Worm (Caenorhabditis elegans): ENCODE data around the gene fil-2.

fil-2 gene

ce11 chrV:6238347-6238746, 40.5 kb upstream of the fil-2 start:
- TF ChIP-seq F55B11.4 (tag; optimal IDR thresholded peaks at IDR 0.05; ENCODE audit: borderline replicate concordance, insufficient read depth) (no peak), ztf-26 (tag; optimal IDR thresholded peaks at IDR 0.05) (peak; percentile 60), chd-7 (tag; optimal IDR thresholded peaks at IDR 0.05) (peak; percentile 15), lin-40 (tag; optimal IDR thresholded peaks at IDR 0.05) (peak; percentile 55), somi-1 (GFP tag; optimal IDR thresholded peaks at IDR 0.05) (peak; percentile 88), lir-1 (GFP tag; conservative IDR thresholded peaks at IDR 0.05) (no peak), C06A6.2 (GFP tag; conservative IDR thresholded peaks at IDR 0.05) (peak; percentile 74), hmg-20 (GFP tag; IDR thresholded peaks at IDR 0.05) (no peak), die-1 (tag; optimal IDR thresholded peaks at IDR 0.05) (peak; percentile 23), ztf-18 (tag; optimal IDR thresholded peaks at IDR 0.05) (no peak), mxl-1 (tag; optimal IDR thresholded peaks at IDR 0.05) (no peak), Y53F4B.3 (GFP tag; IDR thresholded peaks at IDR 0.05) (no peak), D2030.7 (GFP tag; IDR thresholded peaks at IDR 0.05) (no peak), K11D2.4 (GFP tag; IDR thresholded peaks at IDR 0.05) (peak; percentile 75; the same call in 1 of the 2 replicates), lin-26 (GFP tag; IDR thresholded peaks at IDR 0.05) (peak; percentile 69; the same call in 1 of the 2 replicates)

ce11 chrV:6239855-6240254, 39.0 kb upstream of the fil-2 start:
- TF ChIP-seq Y53G8AR.9 (GFP tag; conservative IDR thresholded peaks at IDR 0.05) (no peak), mxl-1 (tag; optimal IDR thresholded peaks at IDR 0.05) (no peak), pbrm-1 (GFP tag; IDR thresholded peaks at IDR 0.05) (no peak), him-1 (tag; optimal IDR thresholded peaks at IDR 0.05) (no peak), C06A6.2 (GFP tag; conservative IDR thresholded peaks at IDR 0.05) (0 out of 2 replicates have a peak, but pooled peaks have one; percentile 10), B0261.1 (tag; optimal IDR thresholded peaks at IDR 0.05) (no peak), lin-40 (tag; optimal IDR thresholded peaks at IDR 0.05) (peak; percentile 62), sptf-2 (GFP tag; optimal IDR thresholded peaks at IDR 0.05) (no peak), ztf-26 (tag; optimal IDR thresholded peaks at IDR 0.05) (peak; percentile 26), F49E8.2 (tag; optimal IDR thresholded peaks at IDR 0.05; ENCODE audit: insufficient read depth) (no peak), lsl-1 (GFP tag; optimal IDR thresholded peaks at IDR 0.05) (no peak), athp-1 (tag; optimal IDR thresholded peaks at IDR 0.05) (no peak), nhr-80 (tag; optimal IDR thresholded peaks at IDR 0.05) (peak; percentile 55)

ce11 chrV:6240735-6241134, 38.1 kb upstream of the fil-2 start:
- TF ChIP-seq B0336.3 (GFP tag; IDR thresholded peaks at IDR 0.05) (0 out of 2 replicates have a peak, but pooled peaks have one; percentile 27), ceh-27 (GFP tag; optimal IDR thresholded peaks at IDR 0.05) (peak; percentile 20), tbp1 (GFP tag; optimal IDR thresholded peaks at IDR 0.05) (peak; percentile 25), ztf-26 (tag; optimal IDR thresholded peaks at IDR 0.05) (peak; percentile 38), egl-44 (GFP tag; IDR thresholded peaks at IDR 0.05) (no peak), mcd-1 (GFP tag; IDR thresholded peaks at IDR 0.05) (peak; percentile 37; the same call in 1 of the 2 replicates), snpc-1.3 (tag; optimal IDR thresholded peaks at IDR 0.05; ENCODE audit: insufficient read depth) (no peak), lin-40 (tag; optimal IDR thresholded peaks at IDR 0.05) (peak; percentile 48), B0019.2 (GFP tag; conservative IDR thresholded peaks at IDR 0.05) (no peak), somi-1 (GFP tag; optimal IDR thresholded peaks at IDR 0.05) (peak; percentile 40), fkh-3 (tag; optimal IDR thresholded peaks at IDR 0.05) (no peak), ztf-6 (GFP tag; IDR thresholded peaks at IDR 0.05) (no peak), rpc-1 (optimal IDR thresholded peaks at IDR 0.05) (no peak), rpc-1 (tag; optimal IDR thresholded peaks at IDR 0.05) (no peak), madf-10 (tag; optimal IDR thresholded peaks at IDR 0.05) (peak; percentile 21), atf-7 (tag; optimal IDR thresholded peaks at IDR 0.05) (peak; percentile 29), nhr-80 (tag; optimal IDR thresholded peaks at IDR 0.05) (peak; percentile 57), him-1 (tag; optimal IDR thresholded peaks at IDR 0.05) (no peak), ztf-22 (GFP tag; optimal IDR thresholded peaks at IDR 0.05) (peak; percentile 15), unc-62 (GFP tag; optimal IDR thresholded peaks at IDR 0.05) (no peak), rcor-1 (GFP tag; IDR thresholded peaks at IDR 0.05) (no peak), B0035.1 (tag; optimal IDR thresholded peaks at IDR 0.05) (no peak), Y56A3A.18 (GFP tag; IDR thresholded peaks at IDR 0.05) (no peak), let-607 (tag; optimal IDR thresholded peaks at IDR 0.05) (peak in 1 of 2 experiments; percentile 36), pha-4 (tag; optimal IDR thresholded peaks at IDR 0.05) (peak; percentile 88), D2030.7 (GFP tag; IDR thresholded peaks at IDR 0.05) (no peak), cebp-1 (GFP tag; IDR thresholded peaks at IDR 0.05) (no peak), cebp-1 (tag; optimal IDR thresholded peaks at IDR 0.05) (peak; percentile 67)
